Fruit fly (Drosophila melanogaster): Measurements from ENCODE around the gene upd2.

The upd2 gene

DNA sequence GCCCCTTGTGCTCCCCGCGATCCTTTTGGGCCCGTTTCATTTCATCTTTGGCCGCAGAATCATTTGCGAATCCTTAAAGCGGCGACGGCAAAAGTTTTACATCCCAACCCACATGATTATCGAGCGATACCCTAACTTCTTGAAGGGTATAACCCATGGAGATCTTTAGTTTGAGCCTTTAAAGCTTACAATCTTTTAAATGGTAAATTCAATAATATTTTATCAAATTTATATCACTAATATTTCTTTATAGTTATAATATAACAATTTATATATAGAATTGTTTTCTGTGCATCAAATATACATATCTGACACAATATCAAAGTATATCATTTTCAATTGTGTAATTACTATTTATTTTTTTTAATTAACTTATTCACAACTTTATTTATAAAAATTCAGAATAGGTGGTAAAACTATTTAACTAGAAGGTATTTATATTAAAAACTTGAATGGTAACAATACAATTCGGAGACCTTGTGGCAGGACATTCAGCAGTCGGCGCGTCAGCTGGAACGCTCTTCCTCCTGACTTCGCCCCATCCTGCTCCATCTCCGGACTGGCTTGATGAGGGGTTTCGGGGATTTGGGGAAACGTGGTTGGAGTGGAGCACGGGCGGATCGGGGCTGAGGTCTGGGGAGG is 13.3 kb upstream of the upd2 start:
- no peak for TF ChIP-seq CG17801 (GFP tag; optimal IDR thresholded peaks at IDR 0.05; ENCODE audit: partially characterized antibody)

DNA sequence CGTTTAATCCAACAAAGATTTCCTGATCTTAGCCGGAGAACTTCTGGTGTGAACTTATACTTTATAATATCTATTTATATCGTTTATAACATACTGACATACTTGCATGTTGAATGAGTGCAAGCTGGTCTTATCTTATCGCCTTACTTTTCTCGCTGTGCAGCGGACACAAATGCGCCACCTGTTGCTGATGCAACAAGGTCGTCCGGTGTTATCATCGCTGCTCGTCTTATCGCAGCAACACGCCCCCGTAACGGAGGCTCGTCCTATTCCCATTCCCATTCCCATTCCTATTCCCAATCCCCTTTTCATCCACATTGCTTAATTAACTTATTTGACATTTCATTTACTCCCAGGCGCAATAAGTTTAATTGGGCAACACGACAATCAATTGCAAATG is 11.4 kb upstream of the upd2 start:
- no peak for TF ChIP-seq CG17801 (GFP tag; optimal IDR thresholded peaks at IDR 0.05; ENCODE audit: partially characterized antibody)

DNA sequence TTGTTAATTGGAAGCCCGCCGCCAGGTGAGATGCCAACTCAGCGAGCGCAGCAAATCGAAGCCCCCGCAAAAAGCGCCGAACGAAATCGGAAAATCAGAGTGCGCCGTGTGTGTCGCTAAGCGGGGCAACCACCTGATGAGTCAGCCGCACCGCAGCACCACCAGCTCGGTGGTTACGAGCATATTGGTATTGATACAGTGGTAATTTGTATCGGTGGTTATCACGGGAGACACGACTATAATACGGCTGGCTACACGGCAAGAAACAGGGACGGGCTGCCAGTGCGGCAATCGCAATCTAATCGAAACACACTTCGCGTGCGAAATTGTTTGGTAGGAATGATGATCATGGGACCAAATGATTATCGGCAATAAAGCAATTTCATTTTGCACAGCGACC is 10.7 kb upstream of the upd2 start:
- TF ChIP-seq CG17801 (GFP tag; optimal IDR thresholded peaks at IDR 0.05; ENCODE audit: partially characterized antibody): no peak

DNA sequence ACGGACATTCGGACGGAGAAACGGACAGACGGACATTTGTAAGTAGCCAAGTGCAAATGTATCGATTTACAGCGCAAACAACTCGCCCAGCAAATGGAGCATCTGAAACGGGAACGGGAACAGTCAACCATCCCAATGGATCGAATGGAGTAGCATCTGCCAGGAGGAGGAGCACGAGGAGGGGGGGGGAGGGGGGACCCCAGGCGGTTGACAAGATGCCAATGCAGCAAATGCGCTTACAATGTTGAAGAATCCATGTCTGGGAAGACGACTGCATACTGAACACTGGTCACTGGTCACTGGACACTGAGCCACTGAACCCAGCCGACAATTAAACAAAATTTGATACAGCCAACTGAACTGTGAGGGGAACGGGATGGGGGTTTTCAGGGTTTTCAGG is 8.8 kb upstream of the upd2 start:
- no peak for TF ChIP-seq CG17801 (GFP tag; optimal IDR thresholded peaks at IDR 0.05; ENCODE audit: partially characterized antibody)

DNA sequence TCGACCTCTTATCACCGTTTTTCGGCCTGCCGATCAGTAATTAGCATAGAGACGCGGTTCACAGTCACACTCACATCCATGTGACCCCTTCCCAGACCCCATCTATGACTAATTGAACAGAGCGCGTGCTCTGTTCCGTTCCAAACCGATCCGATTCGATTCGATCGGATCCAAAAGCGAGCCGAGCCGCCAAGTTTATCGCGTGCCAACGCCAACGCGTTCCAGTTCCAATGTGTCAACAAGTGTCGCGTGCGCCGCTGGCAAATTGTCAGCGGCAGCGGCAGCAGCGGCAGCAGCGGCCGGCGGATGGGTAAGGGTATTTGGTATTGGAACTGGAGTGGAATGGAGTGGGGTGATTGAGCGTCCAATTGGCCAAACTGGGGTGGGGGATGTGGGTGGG is 5.2 kb upstream of the upd2 start:
- TF ChIP-seq CG17801 (GFP tag; optimal IDR thresholded peaks at IDR 0.05; ENCODE audit: partially characterized antibody): no peak

DNA sequence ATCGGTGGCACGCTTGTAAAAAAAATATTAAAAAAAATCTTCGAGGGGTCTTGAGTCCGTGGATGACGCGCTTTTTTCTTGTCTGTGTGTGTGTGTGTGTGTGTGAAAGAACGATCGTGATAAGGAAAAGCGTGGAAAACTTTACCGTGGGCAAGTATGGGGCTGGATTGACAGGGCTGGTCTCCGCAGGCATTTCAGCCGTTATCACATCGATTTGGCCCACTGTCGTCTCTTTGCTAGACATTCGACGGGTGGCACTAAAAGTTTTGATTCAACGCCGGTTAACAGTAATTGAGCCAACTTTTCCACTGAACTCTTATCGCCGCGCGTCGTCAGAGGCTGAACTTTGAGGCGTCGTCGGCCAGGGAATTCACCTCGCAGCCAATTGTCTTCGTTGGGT is 3.8 kb upstream of the upd2 start:
- TF ChIP-seq CG17801 (GFP tag; optimal IDR thresholded peaks at IDR 0.05; ENCODE audit: partially characterized antibody): no peak

DNA sequence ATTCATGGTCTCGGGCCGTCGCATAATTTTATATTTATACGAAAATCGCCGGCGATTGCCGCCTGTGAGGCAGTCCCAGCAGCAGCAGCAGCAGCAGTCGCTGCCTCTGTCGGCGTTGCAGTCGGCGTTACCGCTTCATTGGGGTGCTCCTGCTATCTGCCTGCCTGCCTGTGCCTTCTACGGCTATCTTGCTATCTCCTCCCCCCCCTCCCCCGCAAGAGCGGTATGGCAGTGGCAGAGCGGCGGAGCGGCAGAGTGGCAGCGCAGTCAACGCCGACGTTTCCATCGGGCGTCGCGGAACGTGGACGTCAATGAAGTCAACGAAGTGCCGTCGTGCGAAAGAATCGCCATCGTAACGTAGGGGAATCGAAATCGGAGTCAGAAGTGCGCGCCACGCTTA is 2.1 kb upstream of the upd2 start:
- TF ChIP-seq CG17801 (GFP tag; optimal IDR thresholded peaks at IDR 0.05; ENCODE audit: partially characterized antibody): no peak

DNA sequence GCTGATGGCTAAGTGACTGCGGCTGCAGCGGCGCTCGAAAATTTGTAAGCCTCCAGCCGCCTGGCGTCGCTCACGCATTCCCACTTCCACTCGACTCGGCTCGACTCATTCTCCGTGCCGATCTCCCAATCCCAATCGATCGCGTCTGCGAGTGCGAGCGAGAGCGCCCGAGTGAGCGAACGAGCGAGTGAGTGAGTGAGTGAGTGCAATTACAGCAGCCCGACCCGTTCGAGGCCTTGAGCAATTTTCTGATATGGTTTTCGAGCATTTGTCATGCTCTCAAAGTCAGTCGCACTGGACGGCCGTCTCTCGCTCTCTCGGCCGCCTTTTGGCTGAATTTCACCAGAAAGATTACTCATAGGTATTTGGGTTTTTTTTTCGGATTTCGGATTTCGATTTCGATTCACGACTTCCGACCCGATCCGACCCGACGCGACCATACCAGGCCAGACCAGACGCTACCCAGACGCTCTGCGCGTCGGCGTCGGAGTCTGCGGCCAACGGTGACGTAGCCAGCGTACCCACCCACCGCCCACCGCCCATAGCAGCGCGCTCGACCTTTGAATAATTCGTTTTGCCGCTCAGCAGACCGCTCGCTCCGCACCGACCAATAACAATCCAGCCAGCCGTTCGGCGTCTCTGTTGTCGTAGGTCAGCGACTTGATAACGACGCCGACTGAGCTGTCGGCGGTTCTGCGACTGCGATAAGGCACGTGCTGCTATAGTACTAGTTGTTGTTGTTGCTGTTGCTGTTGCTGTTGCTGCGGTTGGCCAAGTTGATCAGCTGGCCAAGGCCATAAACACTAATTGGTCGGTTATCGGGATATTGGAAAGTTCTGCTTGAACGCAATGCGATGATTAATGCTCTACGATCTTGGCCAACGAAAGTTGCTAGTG is 540 bp upstream of the upd2 start:
- TF ChIP-seq CG17801 (GFP tag; optimal IDR thresholded peaks at IDR 0.05; ENCODE audit: partially characterized antibody): no peak

DNA sequence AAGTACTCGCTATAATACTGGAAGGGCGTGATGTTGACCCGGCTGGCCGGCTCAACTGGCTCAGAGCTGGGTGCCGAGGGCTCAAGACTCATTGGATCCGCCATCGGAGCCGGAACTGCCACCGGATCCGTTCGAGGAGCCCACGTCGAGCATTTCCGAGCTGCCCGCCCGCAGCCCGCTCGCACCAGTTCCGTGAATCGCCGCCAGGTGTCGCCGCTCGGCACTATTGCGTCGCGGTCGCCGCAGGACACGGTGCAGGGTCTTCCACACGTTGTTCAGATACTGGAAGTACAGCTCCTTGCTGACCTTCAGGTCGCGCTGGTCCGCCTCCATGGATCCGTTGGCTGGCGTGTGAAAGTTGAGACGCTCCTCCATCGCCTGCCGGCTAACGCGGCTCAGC is 1.8 kb downstream of the upd2 start:
- no peak for TF ChIP-seq CG17801 (GFP tag; optimal IDR thresholded peaks at IDR 0.05; ENCODE audit: partially characterized antibody)

DNA sequence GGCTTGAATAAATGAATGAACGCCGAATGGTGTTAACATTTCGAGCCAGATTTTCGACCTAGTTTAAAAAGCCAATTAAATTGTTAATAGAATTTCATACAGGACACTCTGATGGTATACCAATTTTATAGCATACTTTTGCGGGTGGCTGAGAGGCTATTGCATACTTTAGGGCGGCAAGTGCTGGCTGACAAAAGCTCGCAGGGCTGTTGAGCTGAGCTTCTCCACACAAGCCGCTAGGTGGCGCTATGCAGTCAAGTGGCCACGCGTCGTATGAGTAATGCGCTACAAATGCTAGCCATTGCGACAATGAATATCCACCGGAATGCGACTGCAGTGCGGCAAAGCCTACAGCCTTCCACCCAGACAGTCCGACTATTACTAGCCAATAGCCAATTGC is 3.8 kb downstream of the upd2 start:
- TF ChIP-seq CG17801 (GFP tag; optimal IDR thresholded peaks at IDR 0.05; ENCODE audit: partially characterized antibody): peak; percentile 34

DNA sequence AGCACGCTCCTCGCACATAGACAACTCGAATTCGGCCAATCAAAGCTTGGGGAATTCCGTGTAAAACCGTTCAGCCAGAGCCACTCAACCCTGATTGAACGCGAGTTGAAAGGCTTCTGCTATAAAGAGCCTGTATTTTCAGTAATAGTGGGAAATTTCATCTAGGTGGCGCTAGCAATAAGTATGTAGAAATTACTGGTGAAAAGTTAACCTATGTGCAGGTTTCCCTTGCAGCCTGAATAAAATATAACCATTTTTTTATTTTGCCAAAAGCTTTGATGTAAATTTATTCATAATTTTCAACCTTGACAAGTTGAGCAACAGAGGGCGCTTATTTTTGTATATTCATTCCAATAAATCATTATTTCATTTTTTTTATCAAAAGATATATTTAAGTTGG is 4.6 kb downstream of the upd2 start:
- TF ChIP-seq CG17801 (GFP tag; optimal IDR thresholded peaks at IDR 0.05; ENCODE audit: partially characterized antibody): no peak

DNA sequence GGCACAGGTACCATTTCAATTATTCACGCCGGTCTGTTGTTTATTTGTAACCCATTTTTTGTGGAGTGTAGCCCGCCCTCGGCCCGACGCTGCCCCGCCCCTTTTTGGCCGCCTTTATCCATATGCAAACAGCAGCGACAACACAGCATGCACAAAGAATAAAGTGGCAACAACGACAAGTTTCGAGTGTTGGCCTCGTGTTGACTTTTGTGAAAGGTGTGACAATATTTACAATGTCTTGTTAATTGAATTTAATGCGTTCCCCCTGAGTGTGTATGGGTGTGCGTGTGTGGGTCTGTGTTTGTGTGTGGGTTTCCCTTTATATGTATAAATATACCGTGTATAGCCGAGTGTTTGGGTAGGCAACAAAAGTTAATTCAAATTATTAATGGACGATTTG is 5.2 kb downstream of the upd2 start:
- no peak for TF ChIP-seq CG17801 (GFP tag; optimal IDR thresholded peaks at IDR 0.05; ENCODE audit: partially characterized antibody)

DNA sequence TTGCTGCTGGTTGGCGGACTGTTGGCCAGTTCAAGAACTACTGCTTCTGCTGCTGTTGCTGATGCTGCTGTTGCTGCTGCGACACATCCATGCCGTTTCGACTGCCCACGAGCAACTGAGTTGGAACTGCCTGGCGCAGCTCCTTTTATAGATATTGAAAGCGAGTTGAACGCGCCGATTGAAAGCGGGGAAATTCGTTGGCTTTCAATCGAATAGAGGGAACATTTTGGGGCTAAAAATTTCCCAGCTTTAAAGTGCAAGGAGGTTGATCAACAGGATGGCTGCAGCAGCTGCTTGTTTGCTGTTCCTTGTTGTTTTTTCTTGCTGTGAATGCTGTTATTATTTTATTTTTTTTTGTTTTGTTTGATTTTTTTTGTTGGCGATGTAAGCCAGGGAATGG is 17.1 kb downstream of the upd2 start, which contains the start of gene CG33639:
TSS of gene CG33639 (minus strand) at position 101 of the 400 bp plus-strand sequence.
- TF ChIP-seq CG17801 (GFP tag; optimal IDR thresholded peaks at IDR 0.05; ENCODE audit: partially characterized antibody): no peak

DNA sequence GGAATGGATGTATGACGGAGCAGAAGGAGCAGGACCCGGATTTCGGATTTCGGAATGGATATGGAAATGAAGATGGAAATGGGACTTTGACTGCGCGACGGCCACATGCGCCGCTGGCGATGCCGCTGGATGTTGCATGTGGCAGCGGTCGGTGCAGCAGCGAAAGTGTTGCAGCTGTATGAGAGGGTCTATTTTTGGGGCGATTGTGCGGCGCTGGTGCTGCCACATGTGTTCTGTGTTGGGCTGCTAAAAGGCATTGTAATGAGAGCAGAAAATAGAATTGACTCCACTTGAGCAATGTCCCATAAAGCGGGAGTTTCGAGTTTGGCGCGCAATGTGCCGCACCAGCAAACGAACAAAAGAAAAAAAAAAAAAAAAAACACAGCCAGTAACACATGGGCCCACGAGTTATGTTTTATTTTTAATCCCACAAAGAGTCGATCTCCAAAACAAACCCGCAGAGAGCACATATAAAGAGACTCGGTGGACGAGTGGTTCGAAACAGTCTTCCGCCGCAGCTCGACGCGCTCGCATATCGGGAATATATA is 34.1 kb downstream of the upd2 start, which contains the start of gene Him:
TSS of gene Him (plus strand) at position 498 of the 548 bp plus-strand sequence.
- TF ChIP-seq CG17801 (GFP tag; optimal IDR thresholded peaks at IDR 0.05; ENCODE audit: partially characterized antibody): no peak

DNA sequence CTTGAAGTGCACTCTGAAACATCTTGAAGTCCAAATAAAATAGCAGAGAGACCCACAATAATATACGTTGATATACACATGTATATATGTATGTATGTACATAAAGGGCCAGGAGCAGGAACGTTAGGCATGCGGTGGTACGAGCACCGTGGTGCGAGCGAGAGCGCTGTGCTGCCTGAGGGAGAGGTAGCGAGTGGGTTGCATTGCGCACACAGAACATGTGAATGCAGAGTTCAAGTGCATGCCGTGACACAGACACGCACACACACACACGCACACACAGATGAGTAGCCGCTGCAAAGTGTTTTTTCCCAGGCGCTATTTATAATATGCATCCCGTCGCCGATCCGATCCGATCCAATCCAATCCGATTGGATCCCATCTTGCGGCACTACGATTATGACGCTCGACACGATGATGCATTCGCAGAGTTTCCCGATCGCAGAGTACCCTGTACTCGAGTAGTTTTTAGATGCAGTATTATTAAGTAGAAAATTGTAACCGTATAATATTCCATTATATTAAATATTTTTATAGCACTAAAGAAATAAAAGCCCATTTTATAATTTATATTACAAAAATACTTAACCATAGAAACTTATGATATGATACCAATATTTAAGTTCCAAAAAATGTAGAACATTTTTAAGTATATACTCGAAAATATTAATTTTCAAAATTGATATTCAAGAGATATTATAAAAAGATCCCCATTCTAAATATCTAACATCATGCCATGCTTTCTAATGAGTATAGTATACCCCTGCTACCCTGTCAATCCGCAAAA is 34.8 kb downstream of the upd2 start:
- TF ChIP-seq CG17801 (GFP tag; optimal IDR thresholded peaks at IDR 0.05; ENCODE audit: partially characterized antibody): no peak
